Worm (Caenorhabditis elegans) whole organism, mixed stage, embryonic: ENCODE data around the gene ugt-35.

Source experiments
- ceh-83 ChIP-seq: fragments of 200-800 bp; sonication (Bioruptor generic); optimal IDR thresholded peaks from 2 replicates; lab custom pipeline; 2018; ENCODE audit warnings: mild to moderate bottlenecking, missing genetic modification characterization, missing compliant biosample characterization
- lin-13 ChIP-seq: fragments of 150-350 bp; optimal IDR thresholded peaks from 2 replicates; lab custom pipeline; 2014; ENCODE audit warnings: missing biosample characterization, missing genetic modification characterization
- pha-4 ChIP-seq: fragments of 150-350 bp; optimal IDR thresholded peaks from 2 replicates; lab custom pipeline; 2018; ENCODE audit warnings: missing biosample characterization, missing genetic modification reagents, missing genetic modification characterization
- unc-39 ChIP-seq: fragments of 150-350 bp; optimal IDR thresholded peaks from 2 replicates; lab custom pipeline; 2014; ENCODE audit warnings: missing biosample characterization, missing genetic modification characterization

ce11 chrV:10602051-10602937 is 51.8 kb downstream of the ugt-35 start, which contains the start of gene H27A22.1:
- no peak for TF ChIP-seq ceh-83
- TF ChIP-seq lin-13 (tag; lab: Kevin White, UChicago), result no peak
- no peak for TF ChIP-seq unc-39 (tag; lab: Kevin White, UChicago)
- TF ChIP-seq pha-4, result no peak
